Fruit fly (Drosophila melanogaster): ENCODE data around the gene REPTOR-BP.

Gene REPTOR-BP

DNA sequence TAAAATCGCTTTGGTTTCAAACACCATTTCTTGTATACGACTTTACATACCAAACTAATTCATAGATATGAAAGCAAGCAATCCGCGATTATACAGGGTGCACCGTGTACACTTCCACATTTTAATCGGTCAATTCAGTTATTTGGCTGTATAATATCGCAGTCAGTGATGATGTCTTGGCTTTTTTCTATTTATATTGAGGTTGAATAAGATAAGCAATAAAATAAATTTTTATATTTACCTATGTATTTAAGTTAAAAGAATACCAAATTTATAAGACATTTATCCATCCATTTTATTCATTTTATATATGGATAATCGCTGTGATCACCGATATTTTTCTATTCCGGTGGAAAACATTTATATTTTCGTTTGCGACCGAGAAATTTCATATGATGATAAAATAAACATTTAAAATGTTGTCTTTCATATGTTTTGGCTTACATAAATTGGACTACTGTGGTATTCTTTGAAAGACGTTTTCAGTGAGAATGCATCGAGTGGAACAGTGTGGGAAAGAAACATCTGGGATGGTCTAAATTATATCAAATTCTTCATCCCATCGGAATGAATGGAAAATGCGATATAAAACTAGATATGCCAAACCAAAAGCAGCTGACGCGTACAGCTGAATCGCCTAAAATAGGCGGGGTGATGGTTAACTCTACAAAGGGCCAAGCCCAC, 37.1 kb upstream of the REPTOR-BP start, which contains the start of gene CG5708 (continued):
- TF ChIP-seq gce (GFP tag; IDR thresholded peaks at IDR 0.05), result no peak
- TF ChIP-seq CG30403 (GFP tag; optimal IDR thresholded peaks at IDR 0.05), result no peak
- no peak for TF ChIP-seq cas (GFP tag; IDR thresholded peaks at IDR 0.05)
- TF ChIP-seq vnd (GFP tag; IDR thresholded peaks at IDR 0.05; ENCODE audit: partially characterized antibody), result no peak
- TF ChIP-seq pzg (GFP tag; optimal IDR thresholded peaks at IDR 0.05), result peak; percentile 58
- TF ChIP-seq kni (GFP tag; optimal IDR thresholded peaks at IDR 0.05), result no peak
- no peak for TF ChIP-seq en (GFP tag; optimal IDR thresholded peaks at IDR 0.05)
- TF ChIP-seq CG10321 (GFP tag; IDR thresholded peaks at IDR 0.05), result no peak
- TF ChIP-seq her (GFP tag; optimal IDR thresholded peaks at IDR 0.05), result no peak
- no peak for TF ChIP-seq CG3065 (GFP tag; optimal IDR thresholded peaks at IDR 0.05)
- no peak for TF ChIP-seq Atf-2 (GFP tag; optimal IDR thresholded peaks at IDR 0.05)
- no peak for TF ChIP-seq p53 (GFP tag; optimal IDR thresholded peaks at IDR 0.05)
- TF ChIP-seq Drgx (GFP tag; IDR thresholded peaks at IDR 0.05), result no peak
- no peak for TF ChIP-seq toy (GFP tag; IDR thresholded peaks at IDR 0.05)
- TF ChIP-seq tap (tag; optimal IDR thresholded peaks at IDR 0.05), result no peak
- no peak for TF ChIP-seq CG16815 (GFP tag; optimal IDR thresholded peaks at IDR 0.05)
- TF ChIP-seq Blimp-1 (GFP tag; optimal IDR thresholded peaks at IDR 0.05), result no peak
- TF ChIP-seq scrt (GFP tag; optimal IDR thresholded peaks at IDR 0.05), result no peak
- no peak for TF ChIP-seq dimm (GFP tag; IDR thresholded peaks at IDR 0.05)
- TF ChIP-seq repo (GFP tag; optimal IDR thresholded peaks at IDR 0.05), result no peak
- TF ChIP-seq pros (GFP tag; optimal IDR thresholded peaks at IDR 0.05), result no peak
- no peak for TF ChIP-seq CG11247 (GFP tag; IDR thresholded peaks at IDR 0.05)
- TF ChIP-seq Sox100B (GFP tag; optimal IDR thresholded peaks at IDR 0.05), result peak; percentile 24
- no peak for TF ChIP-seq hkb (optimal IDR thresholded peaks at IDR 0.05)
- no peak for TF ChIP-seq hkb (GFP tag; IDR thresholded peaks at IDR 0.05)
- TF ChIP-seq CG1024 (GFP tag; IDR thresholded peaks at IDR 0.05), result peak; percentile 96
- no peak; the same call in 2 of the 3 replicates for TF ChIP-seq ci (GFP tag; IDR thresholded peaks at IDR 0.05)
- TF ChIP-seq CG10654 (GFP tag; optimal IDR thresholded peaks at IDR 0.05), result no peak
- TF ChIP-seq crc (GFP tag; optimal IDR thresholded peaks at IDR 0.05), result no peak
- TF ChIP-seq gem (tag; optimal IDR thresholded peaks at IDR 0.05), result peak; percentile 40
- no peak for TF ChIP-seq az2 (GFP tag; optimal IDR thresholded peaks at IDR 0.05)
- TF ChIP-seq nmo (GFP tag; optimal IDR thresholded peaks at IDR 0.05), result peak; percentile 66
- TF ChIP-seq corto (GFP tag; optimal IDR thresholded peaks at IDR 0.05), result no peak
- TF ChIP-seq Dll (GFP tag; IDR thresholded peaks at IDR 0.05; ENCODE audit: partially characterized antibody), result peak; percentile 40; the same call in 1 of the 4 replicates
- no peak for TF ChIP-seq Hey (tag; optimal IDR thresholded peaks at IDR 0.05)
- TF ChIP-seq CG12071 (GFP tag; optimal IDR thresholded peaks at IDR 0.05), result no peak
- no peak for TF ChIP-seq Camta (GFP tag; optimal IDR thresholded peaks at IDR 0.05)
- TF ChIP-seq CG7556 (GFP tag; optimal IDR thresholded peaks at IDR 0.05), result no peak
- TF ChIP-seq CG1603 (tag; optimal IDR thresholded peaks at IDR 0.05), result peak; percentile 86
- TF ChIP-seq seq (GFP tag; IDR thresholded peaks at IDR 0.05), result no peak
- TF ChIP-seq CG18011 (GFP tag; optimal IDR thresholded peaks at IDR 0.05), result no peak
- TF ChIP-seq peb (GFP tag; IDR thresholded peaks at IDR 0.05), result no peak
- peak; percentile 59 for TF ChIP-seq Scr (GFP tag; IDR thresholded peaks at IDR 0.05; ENCODE audit: partially characterized antibody)
- TF ChIP-seq CG8944 (GFP tag; optimal IDR thresholded peaks at IDR 0.05), result no peak
- TF ChIP-seq CG34224 (GFP tag; IDR thresholded peaks at IDR 0.05; ENCODE audit: partially characterized antibody), result peak; percentile 30; the same call in 2 of the 3 replicates
- TF ChIP-seq ATbp (GFP tag; optimal IDR thresholded peaks at IDR 0.05), result no peak
- TF ChIP-seq org-1 (GFP tag; optimal IDR thresholded peaks at IDR 0.05), result no peak
- no peak for TF ChIP-seq CG12942 (GFP tag; optimal IDR thresholded peaks at IDR 0.05)
- peak; percentile 34 for TF ChIP-seq CG13424 (tag; optimal IDR thresholded peaks at IDR 0.05)
- peak; percentile 66; the same call in 2 of the 3 replicates for TF ChIP-seq CG17361 (GFP tag; IDR thresholded peaks at IDR 0.05)
- no peak for TF ChIP-seq shn (GFP tag; optimal IDR thresholded peaks at IDR 0.05)
